Fruit fly (Drosophila melanogaster) whole organism, pupa: ENCODE measurements around the gene PNPase.

ENCODE experiments used
- CG12605 ChIP-seq: fragments of 200-800 bp; sonication (Bioruptor generic); IDR thresholded peaks from 2 replicates; pipeline ENCODE4 v1.3.6; 2022; ENCODE audit warnings: missing biosample characterization, missing genetic modification characterization
- CG13204 ChIP-seq: fragments of 200-800 bp; sonication (Bioruptor generic); optimal IDR thresholded peaks from 2 replicates; lab custom pipeline; 2018; ENCODE audit warnings: missing biosample characterization, mild to moderate bottlenecking, missing genetic modification characterization, moderate library complexity
- CG32121 ChIP-seq: fragments of 200-800 bp; sonication (Bioruptor generic); IDR thresholded peaks from 2 replicates; pipeline ENCODE4 v1.3.6; 2022; ENCODE audit warnings: missing biosample characterization, missing genetic modification characterization
- EcR ChIP-seq: fragments of 200-800 bp; sonication (Bioruptor generic); optimal IDR thresholded peaks from 3 replicates; lab custom pipeline; 2019; ENCODE audit warnings: missing biosample characterization, missing genetic modification characterization, mild to moderate bottlenecking, moderate library complexity, missing genetic modification reagents

DNA sequence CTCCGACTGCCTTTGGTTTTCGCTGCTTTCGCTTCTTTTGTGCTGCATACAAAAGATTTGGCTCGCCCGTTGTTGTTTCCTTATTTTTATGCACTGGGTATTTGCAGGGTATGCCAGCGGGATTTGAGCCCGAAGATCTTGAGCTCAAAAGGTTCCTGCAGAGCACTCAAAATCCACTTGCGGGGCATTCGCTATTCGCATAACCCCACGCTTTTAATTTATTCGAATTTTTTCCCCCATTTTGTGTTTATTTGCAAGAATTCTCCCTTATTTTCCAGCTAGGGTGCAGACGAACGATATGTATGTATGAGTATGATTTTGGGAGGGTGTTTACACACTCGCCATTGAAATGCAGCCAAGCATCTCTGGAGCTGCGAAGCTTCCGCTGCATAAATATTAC lies 16.7 kb upstream of the PNPase start:
- no peak for TF ChIP-seq CG12605 (GFP tag; lab: Robert Waterston, UW)
- TF ChIP-seq CG32121 (GFP tag; lab: Robert Waterston, UW), result no peak
- no peak for TF ChIP-seq EcR (GFP tag; lab: Kevin White, UChicago)
- TF ChIP-seq CG13204 (GFP tag; lab: Kevin White, UChicago), result no peak
